Fruit fly (Drosophila melanogaster) whole organism, embryonic: Measurements from ENCODE around the gene CG7565.

Experiments
- Abd-B ChIP-seq: fragments of 200-800 bp; sonication (Bioruptor generic); optimal IDR thresholded peaks from 2 replicates; lab custom pipeline; 2018; ENCODE audit warnings: missing biosample characterization, mild to moderate bottlenecking, missing genetic modification characterization, moderate library complexity
- Asciz ChIP-seq: fragments of 200-800 bp; sonication (Bioruptor generic); optimal IDR thresholded peaks from 2 replicates; lab custom pipeline; 2017; ENCODE audit warnings: missing biosample characterization, mild to moderate bottlenecking, missing genetic modification characterization, missing genetic modification reagents
- Awh ChIP-seq: fragments of 200-800 bp; sonication (Bioruptor generic); IDR thresholded peaks from 2 replicates; pipeline ENCODE4, ENCODE4 v1.3.6; 2022; ENCODE audit warnings: missing biosample characterization, missing genetic modification characterization
- B-H1 ChIP-seq: fragments of 200-800 bp; sonication (Bioruptor generic); IDR thresholded peaks from 3 replicates; pipeline ENCODE4 v1.3.6; 2022; ENCODE audit warnings: missing biosample characterization, missing genetic modification characterization
- BEAF-32 ChIP-seq: fragments of 200-800 bp; sonication (Bioruptor generic); optimal IDR thresholded peaks from 3 replicates; lab custom pipeline; 2017; ENCODE audit warnings: missing biosample characterization, missing genetic modification characterization, mild to moderate bottlenecking, moderate library complexity, missing genetic modification reagents
- CG10543 ChIP-seq: fragments of 200-800 bp; sonication (Bioruptor generic); optimal IDR thresholded peaks from 3 replicates; lab custom pipeline; 2017; ENCODE audit warnings: missing biosample characterization, mild to moderate bottlenecking, missing genetic modification characterization, moderate library complexity
- CG11093 ChIP-seq: fragments of 200-800 bp; sonication (Bioruptor generic); IDR thresholded peaks from 3 replicates; pipeline ENCODE4 v1.3.6; 2022; ENCODE audit warnings: missing biosample characterization, missing genetic modification characterization
- CG11398 ChIP-seq: fragments of 200-800 bp; sonication (Bioruptor generic); optimal IDR thresholded peaks from 2 replicates; lab custom pipeline; 2016; ENCODE audit warnings: missing biosample characterization, missing genetic modification characterization
- CG11695 ChIP-seq: fragments of 200-800 bp; sonication (Bioruptor generic); IDR thresholded peaks from 3 replicates; pipeline ENCODE4 v1.3.6; 2022; ENCODE audit warnings: missing biosample characterization, missing genetic modification characterization
- CG12299 ChIP-seq: fragments of 200-800 bp; sonication (Bioruptor generic); optimal IDR thresholded peaks from 2 replicates; lab custom pipeline; 2018; ENCODE audit warnings: missing biosample characterization, mild to moderate bottlenecking, missing genetic modification characterization
- CG12391 ChIP-seq: fragments of 200-800 bp; sonication (Bioruptor generic); optimal IDR thresholded peaks from 3 replicates; lab custom pipeline; 2018; ENCODE audit warnings: missing biosample characterization, mild to moderate bottlenecking, missing genetic modification characterization, moderate library complexity
- CG12942 ChIP-seq: fragments of 200-800 bp; sonication (Bioruptor generic); optimal IDR thresholded peaks from 3 replicates; lab custom pipeline; 2016; ENCODE audit warnings: missing biosample characterization, missing genetic modification characterization
- CG15073 ChIP-seq: fragments of 200-800 bp; sonication (Bioruptor generic); optimal IDR thresholded peaks from 2 replicates; lab custom pipeline; 2016; ENCODE audit warnings: missing biosample characterization, missing genetic modification characterization
- CG1603 ChIP-seq: fragments of 200-800 bp; sonication (Bioruptor generic); optimal IDR thresholded peaks from 2 replicates; lab custom pipeline; 2019; ENCODE audit warnings: missing biosample characterization, mild to moderate bottlenecking, missing genetic modification characterization, moderate library complexity
- CG1647 ChIP-seq: fragments of 200-800 bp; sonication (Bioruptor generic); optimal IDR thresholded peaks from 3 replicates; lab custom pipeline; 2016; ENCODE audit warnings: missing biosample characterization, missing genetic modification characterization
- CG17802 ChIP-seq: fragments of 200-800 bp; sonication (Bioruptor generic); optimal IDR thresholded peaks from 2 replicates; lab custom pipeline; 2018; ENCODE audit warnings: missing biosample characterization, mild to moderate bottlenecking, missing genetic modification characterization, moderate library complexity
- CG17912 ChIP-seq: fragments of 200-800 bp; sonication (Bioruptor generic); optimal IDR thresholded peaks from 2 replicates; lab custom pipeline; 2018; ENCODE audit warnings: missing biosample characterization, mild to moderate bottlenecking, missing genetic modification characterization
- CG18011 ChIP-seq: fragments of 200-800 bp; sonication (Bioruptor generic); optimal IDR thresholded peaks from 2 replicates; lab custom pipeline; 2017; ENCODE audit warnings: missing biosample characterization, missing genetic modification characterization, mild to moderate bottlenecking, moderate library complexity, missing genotype
- CG18262 ChIP-seq: fragments of 200-800 bp; optimal IDR thresholded peaks from 3 replicates; lab custom pipeline; 2019; ENCODE audit warnings: missing biosample characterization, mild to moderate bottlenecking, missing genetic modification characterization, moderate library complexity
- CG1832 ChIP-seq: fragments of 200-800 bp; sonication (Bioruptor generic); optimal IDR thresholded peaks from 2 replicates; lab custom pipeline; 2017; ENCODE audit warnings: missing biosample characterization, mild to moderate bottlenecking, missing genetic modification characterization, inconsistent platforms
- CG2712 ChIP-seq: fragments of 200-800 bp; optimal IDR thresholded peaks from 3 replicates; lab custom pipeline; 2019; ENCODE audit warnings: missing biosample characterization, mild to moderate bottlenecking, missing genetic modification characterization, moderate library complexity
- CG30403 ChIP-seq: fragments of 200-800 bp; sonication (Bioruptor generic); optimal IDR thresholded peaks from 3 replicates; lab custom pipeline; 2016; ENCODE audit warnings: missing biosample characterization, missing genetic modification characterization
- CG33213 ChIP-seq: fragments of 200-800 bp; sonication (Bioruptor generic); optimal IDR thresholded peaks from 3 replicates; lab custom pipeline; 2016; ENCODE audit warnings: missing biosample characterization, missing genetic modification characterization
- CG4328 ChIP-seq: fragments of 200-800 bp; sonication (Bioruptor generic); optimal IDR thresholded peaks from 3 replicates; lab custom pipeline; 2017; ENCODE audit warnings: missing biosample characterization, missing genetic modification reagents, missing genetic modification characterization
- CG4617 ChIP-seq: fragments of 200-800 bp; sonication (Bioruptor generic); optimal IDR thresholded peaks from 3 replicates; lab custom pipeline; 2016; ENCODE audit warnings: missing biosample characterization, missing genetic modification characterization, borderline replicate concordance
- CG7372 ChIP-seq: fragments of 200-800 bp; sonication (Bioruptor generic); IDR thresholded peaks from 2 replicates; pipeline ENCODE4 v1.3.6; 2022; ENCODE audit warnings: missing biosample characterization, missing genetic modification characterization
- CG8281 ChIP-seq: fragments of 200-800 bp; sonication (Bioruptor generic); optimal IDR thresholded peaks from 2 replicates; lab custom pipeline; 2018; ENCODE audit warnings: missing biosample characterization, mild to moderate bottlenecking, missing genetic modification characterization, moderate library complexity
- CG8478 ChIP-seq: fragments of >200 bp; optimal IDR thresholded peaks from 2 replicates; lab custom pipeline; 2018
- CG9932 ChIP-seq: fragments of 200-800 bp; sonication (Bioruptor generic); IDR thresholded peaks from 2 replicates; pipeline ENCODE4 v1.3.6; 2022; ENCODE audit warnings: missing biosample characterization, missing genetic modification characterization
- E2f2 ChIP-seq: fragments of 200-800 bp; sonication (Bioruptor generic); IDR thresholded peaks from 2 replicates; pipeline ENCODE4 v1.3.6; 2022; ENCODE audit warnings: missing biosample characterization, missing genetic modification characterization
- Fer3 ChIP-seq: fragments of 200-800 bp; sonication (Bioruptor generic); optimal IDR thresholded peaks from 2 replicates; lab custom pipeline; 2018; ENCODE audit warnings: missing biosample characterization, mild to moderate bottlenecking, missing genetic modification characterization, moderate library complexity
- Nf-YC ChIP-seq: fragments of 200-800 bp; optimal IDR thresholded peaks from 3 replicates; lab custom pipeline; 2019; ENCODE audit warnings: missing biosample characterization, mild to moderate bottlenecking, missing genetic modification characterization, moderate library complexity
- Taf1 ChIP-seq: fragments of 200-800 bp; sonication (Bioruptor generic); IDR thresholded peaks from 2 replicates; pipeline ENCODE4 v1.3.6; 2022; ENCODE audit warnings: missing biosample characterization, missing genetic modification characterization
- Tbp ChIP-seq: fragments of >200 bp; optimal IDR thresholded peaks from 2 replicates; lab custom pipeline; 2018; ENCODE audit warnings: missing biosample characterization, missing genetic modification characterization
- bsh ChIP-seq, 2 experiments: fragments of 200-800 bp; sonication (Bioruptor generic); optimal IDR thresholded peaks; 2 replicates each; lab custom pipeline; 2017 to 2018; ENCODE audit warnings: mild to moderate bottlenecking in 2 of 2, missing biosample characterization in 2 of 2, missing genetic modification characterization in 2 of 2, moderate library complexity in 1 of 2
- crp ChIP-seq, 2 experiments: fragments of 200-800 bp; sonication (Bioruptor generic); optimal IDR thresholded peaks; 2 replicates in 1 of 2; 3 replicates in 1 of 2; lab custom pipeline; 2017; ENCODE audit warnings: missing biosample characterization in 2 of 2, missing genetic modification characterization in 2 of 2, mild to moderate bottlenecking in 1 of 2, moderate library complexity in 1 of 2
- ewg ChIP-seq: fragments of 200-800 bp; sonication (Bioruptor generic); optimal IDR thresholded peaks from 3 replicates; lab custom pipeline; 2017; ENCODE audit warnings: mild to moderate bottlenecking, missing biosample characterization, missing genetic modification reagents, missing genetic modification characterization
- fd96Cb ChIP-seq: fragments of 200-800 bp; sonication (Bioruptor generic); optimal IDR thresholded peaks from 2 replicates; lab custom pipeline; 2018; ENCODE audit warnings: missing biosample characterization, mild to moderate bottlenecking, missing genetic modification characterization, moderate library complexity
- hb ChIP-seq: fragments of 200-800 bp; sonication (Bioruptor generic); IDR thresholded peaks from 3 replicates; pipeline ENCODE4 v1.3.6; 2022; ENCODE audit warnings: missing biosample characterization, missing genetic modification characterization; ENCODE audit not compliant: partially characterized antibody
- hth ChIP-seq: fragments of >200 bp; optimal IDR thresholded peaks from 2 replicates; lab custom pipeline; 2017; ENCODE audit warnings: inconsistent platforms
- inv ChIP-seq: fragments of 200-800 bp; sonication (Bioruptor generic); IDR thresholded peaks from 2 replicates; pipeline ENCODE4 v1.3.6; 2022; ENCODE audit warnings: missing biosample characterization, missing genetic modification characterization; ENCODE audit not compliant: partially characterized antibody
- jumu ChIP-seq: fragments of 200-800 bp; sonication (Bioruptor generic); optimal IDR thresholded peaks from 3 replicates; lab custom pipeline; 2016; ENCODE audit warnings: missing biosample characterization, missing genetic modification characterization
- nmo ChIP-seq: fragments of 200-800 bp; sonication (Bioruptor generic); optimal IDR thresholded peaks from 2 replicates; lab custom pipeline; 2018; ENCODE audit warnings: missing biosample characterization, mild to moderate bottlenecking, missing genetic modification characterization, moderate library complexity
- pnt ChIP-seq: fragments of 200-800 bp; sonication (Bioruptor generic); optimal IDR thresholded peaks from 3 replicates; lab custom pipeline; 2016; ENCODE audit warnings: missing biosample characterization, missing genetic modification characterization
- ranshi ChIP-seq: fragments of 200-800 bp; sonication (Bioruptor generic); IDR thresholded peaks from 2 replicates; pipeline ENCODE4 v1.3.6; 2022; ENCODE audit warnings: missing biosample characterization, missing genetic modification characterization
- tap ChIP-seq: fragments of 200-800 bp; optimal IDR thresholded peaks from 3 replicates; lab custom pipeline; 2019; ENCODE audit warnings: missing biosample characterization, mild to moderate bottlenecking, missing genetic modification characterization, moderate library complexity
- wek ChIP-seq: fragments of 200-800 bp; sonication (Bioruptor generic); optimal IDR thresholded peaks from 3 replicates; lab custom pipeline; 2018; ENCODE audit warnings: missing biosample characterization, mild to moderate bottlenecking, missing genetic modification characterization, moderate library complexity
- zf30C ChIP-seq: fragments of 200-800 bp; sonication (Bioruptor generic); optimal IDR thresholded peaks from 3 replicates; lab custom pipeline; 2018; ENCODE audit warnings: missing biosample characterization, mild to moderate bottlenecking, missing genetic modification characterization
- zfh2 ChIP-seq: fragments of 200-800 bp; sonication (Bioruptor generic); optimal IDR thresholded peaks from 2 replicates; lab custom pipeline; 2016; ENCODE audit warnings: missing biosample characterization, missing genetic modification characterization

CG7565 gene

dm6 chr3L:8115864-8116528, 24.4 kb upstream of the CG7565 start, which contains the start of the genes Arp3 and msk (continued):
- TF ChIP-seq CG1832 (GFP tag; lab: Kevin White, UChicago): no peak
- peak; percentile 85 for TF ChIP-seq Abd-B (GFP tag; lab: Kevin White, UChicago)
- TF ChIP-seq Nf-YC (tag; lab: Kevin White, UChicago): peak; percentile 81
- no peak for TF ChIP-seq wek (GFP tag; lab: Kevin White, UChicago)
- TF ChIP-seq CG18011 (GFP tag; lab: Kevin White, UChicago): peak; percentile 43
- TF ChIP-seq CG11398: peak; percentile 67
- peak; percentile 80 for TF ChIP-seq CG12391 (tag; lab: Kevin White, UChicago)
- TF ChIP-seq nmo (GFP tag; lab: Kevin White, UChicago): peak; percentile 90
- TF ChIP-seq crp (GFP tag; optimal IDR thresholded peaks at IDR 0.05; lab: Kevin White, UChicago): peak in 1 of 2 experiments; percentile 74
- TF ChIP-seq CG33213 (GFP tag; lab: Kevin White, UChicago): peak; percentile 85
- peak; percentile 60 for TF ChIP-seq ewg (GFP tag; lab: Kevin White, UChicago)
- TF ChIP-seq B-H1 (GFP tag; lab: Robert Waterston, UW): peak; percentile 27; the same call in 1 of the 3 replicates
- TF ChIP-seq CG2712: peak; percentile 81
- no peak for TF ChIP-seq zf30C (GFP tag; lab: Kevin White, UChicago)
- peak; percentile 65 for TF ChIP-seq fd96Cb (tag; lab: Kevin White, UChicago)
- TF ChIP-seq Tbp (GFP tag; lab: Kevin White, UChicago): no peak
- no peak for TF ChIP-seq hth (lab: Kevin White, UChicago)
- peak; percentile 90 for TF ChIP-seq CG30403
- peak; percentile 88 for TF ChIP-seq CG10543 (GFP tag; lab: Kevin White, UChicago)
- peak; percentile 89 for TF ChIP-seq CG9932
- TF ChIP-seq bsh (GFP tag; optimal IDR thresholded peaks at IDR 0.05; lab: Kevin White, UChicago): peak in 1 of 2 experiments; percentile 65
- peak; percentile 83 for TF ChIP-seq CG4328 (GFP tag; lab: Kevin White, UChicago)
- TF ChIP-seq tap: no peak
- TF ChIP-seq CG12299: peak; percentile 44
- peak; percentile 69 for TF ChIP-seq E2f2 (GFP tag; lab: Robert Waterston, UW)
- peak; percentile 94 for TF ChIP-seq zfh2 (GFP tag; lab: Kevin White, UChicago)
- peak; percentile 83 for TF ChIP-seq CG1603 (tag; lab: Kevin White, UChicago)
- peak; percentile 84 for TF ChIP-seq pnt (GFP tag; lab: Kevin White, UChicago)
- TF ChIP-seq CG4617: peak; percentile 91
- no peak for TF ChIP-seq hb (GFP tag; lab: Robert Waterston, UW)
- TF ChIP-seq Taf1 (GFP tag; lab: Robert Waterston, UW): no peak
- no peak for TF ChIP-seq Asciz (GFP tag; lab: Kevin White, UChicago)
- peak; percentile 54 for TF ChIP-seq CG18262
- no peak for TF ChIP-seq inv (GFP tag; lab: Robert Waterston, UW)
- peak; percentile 50; the same call in 1 of the 3 replicates for TF ChIP-seq CG11695 (GFP tag; lab: Robert Waterston, UW)
- peak; percentile 85 for TF ChIP-seq CG12942
- TF ChIP-seq ranshi (GFP tag; lab: Robert Waterston, UW): peak; percentile 77
- peak; percentile 79 for TF ChIP-seq CG17912 (GFP tag; lab: Kevin White, UChicago)
- peak; percentile 64 for TF ChIP-seq BEAF-32 (GFP tag; lab: Kevin White, UChicago)
- peak; percentile 88 for TF ChIP-seq CG1647 (GFP tag; lab: Kevin White, UChicago)
- TF ChIP-seq jumu (GFP tag; lab: Kevin White, UChicago): peak; percentile 95
- peak; percentile 74 for TF ChIP-seq Fer3 (tag; lab: Kevin White, UChicago)
- peak; percentile 60 for TF ChIP-seq CG8478 (lab: Kevin White, UChicago)
- no peak for TF ChIP-seq Awh (GFP tag; lab: Robert Waterston, UW)
- TF ChIP-seq CG8281 (tag; lab: Kevin White, UChicago): peak; percentile 37
- peak; percentile 73 for TF ChIP-seq CG11093 (GFP tag; lab: Robert Waterston, UW)
- TF ChIP-seq CG15073 (GFP tag; lab: Kevin White, UChicago): peak; percentile 1
- TF ChIP-seq CG7372: peak; percentile 52
- peak; percentile 49 for TF ChIP-seq CG17802 (tag; lab: Kevin White, UChicago)
